Worm (Caenorhabditis elegans) whole organism, young adult: Measurements from ENCODE around the gene kcc-2.

ENCODE experiments used
- B0035.1 ChIP-seq: sonication (generic microtip); optimal IDR thresholded peaks from 2 replicates; lab custom pipeline; 2016; ENCODE audit warnings: missing genetic modification characterization, mild to moderate bottlenecking, missing compliant biosample characterization, missing genotype, missing genetic modification reagents
- F10E7.11 ChIP-seq: sonication (generic microtip); optimal IDR thresholded peaks from 2 replicates; lab custom pipeline; 2017; ENCODE audit warnings: mild to moderate bottlenecking, missing genetic modification characterization, moderate library complexity, missing compliant biosample characterization
- F23B12.7 ChIP-seq: sonication (generic microtip); optimal IDR thresholded peaks from 2 replicates; lab custom pipeline; 2017; ENCODE audit warnings: missing genetic modification characterization, mild to moderate bottlenecking, missing compliant biosample characterization, antibody characterized with exemption, moderate library complexity; ENCODE audit not compliant: insufficient read depth
- F33H1.4 ChIP-seq: fragments of 200-800 bp; sonication (Bioruptor generic); IDR thresholded peaks from 2 replicates; pipeline ENCODE4 v1.3.6; 2022; ENCODE audit warnings: missing genetic modification reagents, missing genetic modification characterization, missing compliant biosample characterization
- F39B2.1 ChIP-seq: fragments of 200-800 bp; sonication (Bioruptor generic); IDR thresholded peaks from 2 replicates; pipeline ENCODE4 v1.3.6; 2022; ENCODE audit warnings: missing genetic modification reagents, missing genetic modification characterization, missing compliant biosample characterization
- F57C9.4 ChIP-seq: sonication (generic microtip); optimal IDR thresholded peaks from 2 replicates; lab custom pipeline; 2017; ENCODE audit warnings: mild to moderate bottlenecking, missing genetic modification characterization, missing compliant biosample characterization
- K11D2.4 ChIP-seq: fragments of 200-800 bp; sonication (Bioruptor generic); IDR thresholded peaks from 2 replicates; pipeline ENCODE4 v1.3.6; 2022; ENCODE audit warnings: missing genetic modification reagents, missing genetic modification characterization, missing compliant biosample characterization
- T26A5.8 ChIP-seq: sonication (generic microtip); optimal IDR thresholded peaks from 2 replicates; lab custom pipeline; 2016; ENCODE audit warnings: missing genetic modification characterization, missing compliant biosample characterization
- aptf-2 ChIP-seq: fragments of 200-800 bp; sonication (Bioruptor generic); conservative IDR thresholded peaks from 2 replicates; pipeline ENCODE4 v1.3.6; 2022; ENCODE audit warnings: missing genetic modification reagents, missing genetic modification characterization, missing compliant biosample characterization
- aptf-3 ChIP-seq: fragments of 200-800 bp; sonication (Bioruptor generic); IDR thresholded peaks from 2 replicates; pipeline ENCODE4 v1.3.6; 2022; ENCODE audit warnings: missing genetic modification characterization, missing compliant biosample characterization
- ccch-3 ChIP-seq: fragments of 200-800 bp; sonication (Bioruptor generic); optimal IDR thresholded peaks from 2 replicates; lab custom pipeline; 2018; ENCODE audit warnings: mild to moderate bottlenecking, missing genetic modification characterization, missing compliant biosample characterization
- cebp-1 ChIP-seq, 2 experiments: fragments of 200-800 bp in 1 of 2; sonication (Bioruptor generic) in 1 of 2; sonication (generic microtip) in 1 of 2; IDR thresholded peaks in 1 of 2; optimal IDR thresholded peaks in 1 of 2; 2 replicates each; pipeline versions ENCODE4 v1.3.6 to Lab custom; 2017 to 2022; ENCODE audit warnings: missing compliant biosample characterization in 2 of 2, missing genetic modification characterization in 2 of 2, mild to moderate bottlenecking in 1 of 2, missing genetic modification reagents in 1 of 2, moderate library complexity in 1 of 2
- ceh-27 ChIP-seq: fragments of 200-800 bp; sonication (Bioruptor generic); optimal IDR thresholded peaks from 2 replicates; lab custom pipeline; 2018; ENCODE audit warnings: mild to moderate bottlenecking, missing genetic modification characterization, moderate library complexity, missing compliant biosample characterization
- ceh-58 ChIP-seq: fragments of 200-800 bp; sonication (Bioruptor generic); IDR thresholded peaks from 2 replicates; pipeline ENCODE4 v1.3.6; 2022; ENCODE audit warnings: missing genetic modification characterization, missing compliant biosample characterization
- ceh-91 ChIP-seq: fragments of 200-800 bp; sonication (Bioruptor generic); IDR thresholded peaks from 2 replicates; pipeline ENCODE4 v1.3.6; 2022; ENCODE audit warnings: missing genetic modification reagents, missing genetic modification characterization, missing compliant biosample characterization
- chd-7 ChIP-seq: sonication (generic microtip); optimal IDR thresholded peaks from 2 replicates; lab custom pipeline; 2016; ENCODE audit warnings: mild to moderate bottlenecking, missing genetic modification characterization, moderate library complexity, missing compliant biosample characterization
- egl-44 ChIP-seq: fragments of 200-800 bp; sonication (Bioruptor generic); IDR thresholded peaks from 2 replicates; pipeline ENCODE4 v1.3.6; 2022; ENCODE audit warnings: missing genetic modification reagents, missing genetic modification characterization, missing compliant biosample characterization
- ets-4 ChIP-seq: fragments of 200-800 bp; sonication (Bioruptor generic); optimal IDR thresholded peaks from 2 replicates; lab custom pipeline; 2018; ENCODE audit warnings: mild to moderate bottlenecking, missing genetic modification characterization, missing compliant biosample characterization
- fkh-3 ChIP-seq: sonication (generic microtip); optimal IDR thresholded peaks from 2 replicates; lab custom pipeline; 2016; ENCODE audit warnings: mild to moderate bottlenecking, missing genetic modification characterization, missing compliant biosample characterization
- hmg-1.2 ChIP-seq: fragments of 200-800 bp; sonication (Bioruptor generic); IDR thresholded peaks from 2 replicates; pipeline ENCODE4 v1.3.6; 2022; ENCODE audit warnings: missing genetic modification reagents, missing genetic modification characterization, missing compliant biosample characterization
- hmg-20 ChIP-seq: fragments of 200-800 bp; sonication (Bioruptor generic); IDR thresholded peaks from 2 replicates; pipeline ENCODE4 v1.3.6; 2022; ENCODE audit warnings: missing genetic modification reagents, missing genetic modification characterization, missing compliant biosample characterization
- lin-35 ChIP-seq, 3 experiments: fragments of 150-350 bp in 2 of 3; sonication (generic microtip) in 1 of 3; optimal IDR thresholded peaks; 2 replicates each; lab custom pipeline; 2014 to 2018; ENCODE audit warnings: missing biosample characterization in 3 of 3, missing genetic modification characterization in 3 of 3, missing genetic modification reagents in 3 of 3
- nfyb-1 ChIP-seq: fragments of 200-800 bp; sonication (Bioruptor generic); IDR thresholded peaks from 2 replicates; pipeline ENCODE4 v1.3.6; 2022; ENCODE audit warnings: missing genetic modification reagents, missing genetic modification characterization, missing compliant biosample characterization
- nhr-27 ChIP-seq: fragments of 200-800 bp; sonication (Bioruptor generic); optimal IDR thresholded peaks from 2 replicates; lab custom pipeline; 2018; ENCODE audit warnings: mild to moderate bottlenecking, missing genetic modification characterization, moderate library complexity, missing compliant biosample characterization
- nhr-80 ChIP-seq: sonication (generic microtip); optimal IDR thresholded peaks from 2 replicates; lab custom pipeline; 2016; ENCODE audit warnings: missing genetic modification characterization, missing compliant biosample characterization
- rcor-1 ChIP-seq: fragments of 200-800 bp; sonication (Bioruptor generic); IDR thresholded peaks from 2 replicates; pipeline ENCODE4 v1.3.6; 2022; ENCODE audit warnings: missing genetic modification reagents, missing genetic modification characterization, missing compliant biosample characterization
- rpc-1 ChIP-seq, 2 experiments: fragments of 150-350 bp in 1 of 2; sonication (generic microtip) in 1 of 2; optimal IDR thresholded peaks; 2 replicates each; lab custom pipeline; 2014 to 2018; ENCODE audit warnings: missing biosample characterization in 1 of 2, missing genetic modification characterization in 1 of 2, missing genetic modification reagents in 1 of 2, missing genotype in 1 of 2
- snpc-1.3 ChIP-seq: sonication (generic microtip); optimal IDR thresholded peaks from 2 replicates; lab custom pipeline; 2017; ENCODE audit warnings: missing genetic modification characterization, mild to moderate bottlenecking, missing compliant biosample characterization, antibody characterized with exemption, moderate library complexity, missing genotype, missing genetic modification reagents; ENCODE audit not compliant: insufficient read depth
- tbp1 ChIP-seq: fragments of 200-800 bp; sonication (Bioruptor generic); optimal IDR thresholded peaks from 2 replicates; lab custom pipeline; 2018; ENCODE audit warnings: mild to moderate bottlenecking, missing genetic modification characterization, missing compliant biosample characterization
- unc-130 ChIP-seq: sonication (generic microtip); optimal IDR thresholded peaks from 2 replicates; lab custom pipeline; 2016; ENCODE audit warnings: missing genetic modification reagents, missing genetic modification characterization, missing compliant biosample characterization
- xnd-1 ChIP-seq: sonication (generic microtip); optimal IDR thresholded peaks from 2 replicates; lab custom pipeline; 2016; ENCODE audit warnings: missing genotype, missing genetic modification reagents, missing genetic modification characterization, missing compliant biosample characterization
- zim-3 ChIP-seq: sonication (generic microtip); optimal IDR thresholded peaks from 2 replicates; lab custom pipeline; 2017; ENCODE audit warnings: mild to moderate bottlenecking, missing genetic modification characterization, moderate library complexity, missing compliant biosample characterization
- ztf-18 ChIP-seq: sonication (generic microtip); optimal IDR thresholded peaks from 2 replicates; lab custom pipeline; 2016; ENCODE audit warnings: missing genotype, mild to moderate bottlenecking, missing genetic modification characterization, missing compliant biosample characterization
- ztf-25 ChIP-seq: fragments of 200-800 bp; sonication (Bioruptor generic); IDR thresholded peaks from 2 replicates; pipeline ENCODE4 v1.3.6; 2022; ENCODE audit warnings: missing genetic modification reagents, missing genetic modification characterization, missing compliant biosample characterization
- ztf-28 ChIP-seq: fragments of 200-800 bp; sonication (Bioruptor generic); IDR thresholded peaks from 2 replicates; pipeline ENCODE4 v1.3.6; 2022; ENCODE audit warnings: missing genetic modification reagents, missing genetic modification characterization, missing compliant biosample characterization
- ztf-6 ChIP-seq: fragments of 200-800 bp; sonication (Bioruptor generic); IDR thresholded peaks from 2 replicates; pipeline ENCODE4 v1.3.6; 2022; ENCODE audit warnings: missing genetic modification reagents, missing genetic modification characterization, missing compliant biosample characterization

kcc-2 gene

ce11 chrIV:6048462-6048861 lies 7.7 kb downstream of the kcc-2 start:
- TF ChIP-seq ztf-18 (tag; lab: Kevin White, UChicago) (no peak), B0035.1 (tag; lab: Kevin White, UChicago) (no peak), lin-35 (GFP tag; optimal IDR thresholded peaks at IDR 0.05; lab: Kevin White, UChicago) (no peak), F39B2.1 (GFP tag; lab: Robert Waterston, UW) (no peak), nhr-80 (tag; lab: Kevin White, UChicago) (peak; percentile 87), ets-4 (GFP tag; lab: Kevin White, UChicago) (peak; percentile 1), F33H1.4 (GFP tag; lab: Robert Waterston, UW) (no peak), T26A5.8 (no peak), F57C9.4 (tag; lab: Kevin White, UChicago) (no peak), hmg-20 (no peak), fkh-3 (tag; lab: Kevin White, UChicago) (no peak)

ce11 chrIV:6049062-6049461 lies 8.3 kb downstream of the kcc-2 start:
- TF ChIP-seq chd-7 (tag; lab: Kevin White, UChicago) (no peak), nhr-27 (tag; lab: Kevin White, UChicago) (no peak), aptf-3 (GFP tag; lab: Robert Waterston, UW) (no peak), unc-130 (GFP tag; lab: Kevin White, UChicago) (no peak), xnd-1 (tag; lab: Kevin White, UChicago) (no peak), egl-44 (GFP tag; lab: Robert Waterston, UW) (no peak), ccch-3 (GFP tag; lab: Kevin White, UChicago) (no peak), aptf-2 (GFP tag; lab: Robert Waterston, UW) (no peak), F33H1.4 (GFP tag; lab: Robert Waterston, UW) (no peak), ets-4 (GFP tag; lab: Kevin White, UChicago) (no peak), ceh-27 (no peak), ztf-6 (GFP tag; lab: Robert Waterston, UW) (no peak), rpc-1 (optimal IDR thresholded peaks at IDR 0.05; lab: Kevin White, UChicago) (no peak), rpc-1 (tag; optimal IDR thresholded peaks at IDR 0.05; lab: Kevin White, UChicago) (no peak), nfyb-1 (no peak), rcor-1 (GFP tag; lab: Robert Waterston, UW) (no peak)

ce11 chrIV:6051884-6052283 lies 11.1 kb downstream of the kcc-2 start:
- TF ChIP-seq ztf-25 (GFP tag; lab: Robert Waterston, UW) = no peak
- no peak for TF ChIP-seq ceh-58
- TF ChIP-seq F10E7.11 = no peak
- TF ChIP-seq F23B12.7 (tag; lab: Kevin White, UChicago) = no peak
- no peak for TF ChIP-seq unc-130 (GFP tag; lab: Kevin White, UChicago)
- peak; percentile 21 for TF ChIP-seq nhr-80 (tag; lab: Kevin White, UChicago)
- TF ChIP-seq ztf-28 (GFP tag; lab: Robert Waterston, UW) = no peak
- no peak for TF ChIP-seq tbp1 (GFP tag; lab: Kevin White, UChicago)

DNA sequence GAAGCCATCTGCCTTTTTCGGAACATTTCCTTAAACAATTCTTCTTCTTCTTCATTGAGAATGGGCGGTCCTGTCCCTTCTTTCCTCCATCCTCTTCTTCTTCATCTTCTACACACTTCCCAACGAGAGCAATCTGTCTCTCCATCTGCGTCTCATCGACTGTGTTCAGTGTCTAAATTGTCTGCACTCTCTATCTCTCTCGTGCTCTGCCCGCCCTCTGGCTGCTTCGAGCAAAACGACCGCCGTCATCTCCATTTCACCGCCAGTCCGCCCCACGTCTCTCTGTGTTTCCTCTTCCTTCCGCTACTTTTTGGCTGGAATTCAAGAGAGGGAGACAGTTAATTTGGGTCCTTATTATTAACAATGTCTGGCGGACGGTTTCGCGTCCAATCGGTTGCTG lies 12.7 kb downstream of the kcc-2 start:
- no peak for TF ChIP-seq snpc-1.3
- peak; percentile 19 for TF ChIP-seq ceh-27
- no peak for TF ChIP-seq ceh-91 (GFP tag; lab: Robert Waterston, UW)
- TF ChIP-seq hmg-1.2 (GFP tag; lab: Robert Waterston, UW) = peak; percentile 87
- no peak for TF ChIP-seq zim-3
- peak; percentile 28 for TF ChIP-seq nhr-80 (tag; lab: Kevin White, UChicago)
- no peak for TF ChIP-seq cebp-1 (GFP tag; IDR thresholded peaks at IDR 0.05; lab: Robert Waterston, UW)
- peak; percentile 18 for TF ChIP-seq cebp-1 (tag; optimal IDR thresholded peaks at IDR 0.05; lab: Kevin White, UChicago)
- no peak for TF ChIP-seq K11D2.4
- TF ChIP-seq ccch-3 (GFP tag; lab: Kevin White, UChicago) = no peak
